Fruit fly (Drosophila melanogaster) whole organism, prepupa: ENCODE measurements around the gene CG15308.

Experiments
- Blimp-1 ChIP-seq: fragments of 200-800 bp; sonication (Bioruptor generic); optimal IDR thresholded peaks from 3 replicates; lab custom pipeline; 2017; ENCODE audit warnings: missing biosample characterization, missing genetic modification characterization, mild to moderate bottlenecking, moderate library complexity, missing genetic modification reagents
- CG10631 ChIP-seq: fragments of 200-800 bp; sonication (Bioruptor generic); optimal IDR thresholded peaks from 2 replicates; lab custom pipeline; 2016; ENCODE audit warnings: missing biosample characterization, missing genetic modification characterization
- CG11294 ChIP-seq: fragments of 200-800 bp; sonication (Bioruptor generic); IDR thresholded peaks from 2 replicates; pipeline ENCODE4 v1.3.6; 2022; ENCODE audit warnings: missing biosample characterization, missing genetic modification characterization
- CG11762 ChIP-seq: fragments of 200-800 bp; sonication (Bioruptor generic); optimal IDR thresholded peaks from 3 replicates; lab custom pipeline; 2016; ENCODE audit warnings: missing biosample characterization, missing genetic modification characterization; ENCODE audit not compliant: insufficient read depth
- CG11902 ChIP-seq: fragments of 200-800 bp; sonication (Bioruptor generic); optimal IDR thresholded peaks from 3 replicates; lab custom pipeline; 2016; ENCODE audit warnings: missing biosample characterization, missing genetic modification characterization
- CG15336 ChIP-seq: fragments of 200-800 bp; sonication (Bioruptor generic); IDR thresholded peaks from 2 replicates; pipeline ENCODE4 v1.3.6; 2022; ENCODE audit warnings: missing biosample characterization, missing genetic modification characterization
- CG1621 ChIP-seq: fragments of 200-800 bp; sonication (Bioruptor generic); optimal IDR thresholded peaks from 3 replicates; lab custom pipeline; 2018; ENCODE audit warnings: missing biosample characterization, mild to moderate bottlenecking, missing genetic modification characterization
- CG16779 ChIP-seq: fragments of 200-800 bp; sonication (Bioruptor generic); optimal IDR thresholded peaks from 3 replicates; lab custom pipeline; 2017; ENCODE audit warnings: missing biosample characterization, mild to moderate bottlenecking, missing genetic modification characterization
- CG3032 ChIP-seq: fragments of 200-800 bp; optimal IDR thresholded peaks from 2 replicates; lab custom pipeline; 2019; ENCODE audit warnings: missing biosample characterization, mild to moderate bottlenecking, missing genetic modification characterization, moderate library complexity
- CG31627 ChIP-seq: fragments of 200-800 bp; sonication (Bioruptor generic); optimal IDR thresholded peaks from 3 replicates; lab custom pipeline; 2016; ENCODE audit warnings: missing biosample characterization, missing genetic modification characterization
- CG32006 ChIP-seq: fragments of 200-800 bp; sonication (Bioruptor generic); optimal IDR thresholded peaks from 3 replicates; lab custom pipeline; 2017; ENCODE audit warnings: missing biosample characterization, mild to moderate bottlenecking, missing genetic modification characterization
- CG34406 ChIP-seq: fragments of 200-800 bp; sonication (Bioruptor generic); optimal IDR thresholded peaks from 3 replicates; lab custom pipeline; 2016; ENCODE audit warnings: missing biosample characterization, missing genetic modification characterization
- CG6792 ChIP-seq: fragments of 200-800 bp; sonication (Bioruptor generic); optimal IDR thresholded peaks from 3 replicates; lab custom pipeline; 2016; ENCODE audit warnings: missing biosample characterization, missing genetic modification characterization
- CG6808 ChIP-seq: fragments of 200-800 bp; sonication (Bioruptor generic); optimal IDR thresholded peaks from 3 replicates; lab custom pipeline; 2017; ENCODE audit warnings: missing biosample characterization, missing genetic modification characterization, mild to moderate bottlenecking, moderate library complexity, missing genetic modification reagents
- CG6854 ChIP-seq: fragments of 200-800 bp; sonication (Bioruptor generic); optimal IDR thresholded peaks from 2 replicates; lab custom pipeline; 2017; ENCODE audit warnings: missing biosample characterization, mild to moderate bottlenecking, missing genetic modification characterization
- CG7368 ChIP-seq: fragments of 200-800 bp; sonication (Bioruptor generic); optimal IDR thresholded peaks from 3 replicates; lab custom pipeline; 2016; ENCODE audit warnings: missing biosample characterization, missing genetic modification characterization
- CG8319 ChIP-seq: fragments of 200-800 bp; sonication (Bioruptor generic); optimal IDR thresholded peaks from 3 replicates; lab custom pipeline; 2016; ENCODE audit warnings: missing biosample characterization, missing genetic modification characterization
- CG8632 ChIP-seq: fragments of 200-800 bp; sonication (Bioruptor generic); optimal IDR thresholded peaks from 3 replicates; lab custom pipeline; 2016; ENCODE audit warnings: missing biosample characterization, missing genetic modification characterization
- CG9139 ChIP-seq: fragments of 200-800 bp; sonication (Bioruptor generic); optimal IDR thresholded peaks from 3 replicates; lab custom pipeline; 2017; ENCODE audit warnings: missing biosample characterization, mild to moderate bottlenecking, missing genetic modification characterization
- Eip78C ChIP-seq: fragments of 200-800 bp; sonication (Bioruptor generic); peaks from one replicate; lab custom pipeline; 2016; ENCODE audit warnings: missing biosample characterization, missing genetic modification characterization
- Hr39 ChIP-seq: fragments of 200-800 bp; sonication (Bioruptor generic); optimal IDR thresholded peaks from 2 replicates; lab custom pipeline; 2016; ENCODE audit warnings: missing biosample characterization, missing genetic modification characterization
- Lpt ChIP-seq: fragments of 200-800 bp; sonication (Bioruptor generic); optimal IDR thresholded peaks from 3 replicates; lab custom pipeline; 2016; ENCODE audit warnings: missing biosample characterization, missing genetic modification characterization
- Smox ChIP-seq: fragments of 200-800 bp; sonication (Bioruptor generic); optimal IDR thresholded peaks from 3 replicates; lab custom pipeline; 2016; ENCODE audit warnings: missing biosample characterization, missing genetic modification characterization
- Sox102F ChIP-seq: fragments of 200-800 bp; sonication (Bioruptor generic); optimal IDR thresholded peaks from 2 replicates; lab custom pipeline; 2016; ENCODE audit warnings: missing biosample characterization, mild to moderate bottlenecking, missing genetic modification characterization
- achi ChIP-seq: fragments of 200-800 bp; sonication (Bioruptor generic); optimal IDR thresholded peaks from 3 replicates; lab custom pipeline; 2016; ENCODE audit warnings: missing biosample characterization, missing genetic modification characterization
- cyc ChIP-seq: fragments of 200-800 bp; sonication (Bioruptor generic); optimal IDR thresholded peaks from 3 replicates; lab custom pipeline; 2016; ENCODE audit warnings: missing biosample characterization, missing genetic modification characterization
- dac ChIP-seq: fragments of 200-800 bp; sonication (Bioruptor generic); optimal IDR thresholded peaks from 2 replicates; lab custom pipeline; 2017; ENCODE audit warnings: missing biosample characterization, mild to moderate bottlenecking, missing genetic modification characterization
- dsx ChIP-seq: fragments of 200-800 bp; optimal IDR thresholded peaks from 3 replicates; lab custom pipeline; 2019; ENCODE audit warnings: missing biosample characterization, mild to moderate bottlenecking, missing genetic modification characterization, moderate library complexity; ENCODE audit not compliant: poor library complexity, severe bottlenecking
- eg ChIP-seq: fragments of 200-800 bp; sonication (Bioruptor generic); IDR thresholded peaks from 3 replicates; pipeline ENCODE4 v1.3.6; 2022; ENCODE audit warnings: missing biosample characterization, missing genetic modification characterization
- esn ChIP-seq: fragments of 200-800 bp; sonication (Bioruptor generic); optimal IDR thresholded peaks from 2 replicates; lab custom pipeline; 2016; ENCODE audit warnings: missing biosample characterization, mild to moderate bottlenecking, missing genetic modification characterization, moderate library complexity
- fd59A ChIP-seq: fragments of 200-800 bp; sonication (Bioruptor generic); optimal IDR thresholded peaks from 2 replicates; lab custom pipeline; 2017; ENCODE audit warnings: missing biosample characterization, mild to moderate bottlenecking, missing genetic modification characterization, missing genetic modification reagents
- fd85E ChIP-seq: fragments of 200-800 bp; sonication (Bioruptor generic); optimal IDR thresholded peaks from 3 replicates; lab custom pipeline; 2016; ENCODE audit warnings: missing biosample characterization, missing genetic modification characterization
- lz ChIP-seq: fragments of 200-800 bp; sonication (Bioruptor generic); optimal IDR thresholded peaks from 3 replicates; lab custom pipeline; 2016; ENCODE audit warnings: missing biosample characterization, missing genetic modification characterization
- pdm3 ChIP-seq: fragments of 200-800 bp; sonication (Bioruptor generic); optimal IDR thresholded peaks from 3 replicates; lab custom pipeline; 2016; ENCODE audit warnings: missing biosample characterization, missing genetic modification characterization
- salr ChIP-seq, 2 experiments: fragments of 200-800 bp; sonication (Bioruptor generic); optimal IDR thresholded peaks; 3 replicates each; lab custom pipeline; 2016 to 2018; ENCODE audit warnings: missing biosample characterization in 2 of 2, missing genetic modification characterization in 2 of 2, mild to moderate bottlenecking in 1 of 2
- svp ChIP-seq: fragments of 200-800 bp; sonication (Bioruptor generic); peaks from one replicate; lab custom pipeline; 2016; ENCODE audit warnings: missing biosample characterization, missing genetic modification characterization
- topi ChIP-seq: fragments of 200-800 bp; sonication (Bioruptor generic); optimal IDR thresholded peaks from 3 replicates; lab custom pipeline; 2016; ENCODE audit warnings: missing biosample characterization, missing genetic modification characterization
- vri ChIP-seq: fragments of 200-800 bp; sonication (Bioruptor generic); optimal IDR thresholded peaks from 3 replicates; lab custom pipeline; 2016; ENCODE audit warnings: missing biosample characterization, mild to moderate bottlenecking, missing genetic modification characterization

The CG15308 gene

DNA sequence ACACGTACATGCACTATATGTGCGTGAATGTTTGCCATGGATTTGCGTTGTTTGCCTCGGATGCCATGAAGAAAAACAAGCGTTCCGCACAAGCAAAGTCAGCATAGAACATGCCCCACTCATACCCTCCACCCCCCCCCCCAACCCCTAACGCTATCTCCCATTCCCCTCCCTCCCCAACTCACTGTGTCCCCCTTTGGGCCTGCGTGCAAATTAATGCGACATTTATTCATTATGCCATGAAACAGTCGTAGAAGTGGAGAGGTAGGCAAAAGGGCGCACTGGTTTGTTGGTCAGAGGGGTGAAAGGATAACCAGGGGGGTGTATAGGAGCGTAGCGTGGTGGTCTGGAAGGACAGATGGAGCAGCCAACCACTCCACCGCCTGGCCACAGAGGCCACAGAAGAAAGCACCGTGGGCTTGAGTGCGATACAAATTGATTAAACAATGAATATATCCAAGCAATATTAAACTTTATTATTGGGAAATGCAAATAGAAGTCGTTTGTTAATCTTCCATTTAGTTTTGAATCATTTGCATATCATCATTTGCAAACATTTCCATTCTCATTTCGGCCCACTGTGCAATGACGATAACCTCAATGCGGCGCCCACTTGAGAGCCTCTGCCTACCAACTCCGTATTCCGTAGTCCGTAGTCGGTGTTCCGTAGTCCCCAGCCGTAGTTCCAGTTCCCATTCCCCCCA lies 34.4 kb downstream of the CG15308 start (continued):
- TF ChIP-seq svp (GFP tag; lab: Kevin White, UChicago) (peak; percentile 77), CG11294 (GFP tag; lab: Robert Waterston, UW) (peak; percentile 29; the same call in 1 of the 2 replicates), Sox102F (GFP tag; lab: Kevin White, UChicago) (no peak), CG6808 (GFP tag; lab: Kevin White, UChicago) (peak; percentile 21), CG11902 (GFP tag; lab: Kevin White, UChicago) (no peak), salr (GFP tag; optimal IDR thresholded peaks at IDR 0.05; lab: Kevin White, UChicago) (no peak), fd85E (GFP tag; lab: Kevin White, UChicago) (no peak), CG8632 (GFP tag; lab: Kevin White, UChicago) (no peak), CG8319 (GFP tag; lab: Kevin White, UChicago) (no peak), CG3032 (tag; lab: Kevin White, UChicago) (peak; percentile 44), dsx (no peak), esn (GFP tag; lab: Kevin White, UChicago) (no peak), Smox (peak; percentile 31), CG9139 (GFP tag; lab: Kevin White, UChicago) (no peak), CG16779 (tag; lab: Kevin White, UChicago) (no peak), Hr39 (GFP tag; lab: Kevin White, UChicago) (peak; percentile 12), eg (GFP tag; lab: Robert Waterston, UW) (peak; percentile 73), CG6854 (GFP tag; lab: Kevin White, UChicago) (no peak), vri (no peak), CG11762 (GFP tag; lab: Kevin White, UChicago) (no peak), fd59A (peak; percentile 30), CG15336 (GFP tag; lab: Robert Waterston, UW) (peak; percentile 73), CG1621 (tag; lab: Kevin White, UChicago) (no peak), CG31627 (GFP tag; lab: Kevin White, UChicago) (no peak), CG10631 (GFP tag; lab: Kevin White, UChicago) (peak; percentile 42), CG34406 (GFP tag; lab: Kevin White, UChicago) (no peak)

DNA sequence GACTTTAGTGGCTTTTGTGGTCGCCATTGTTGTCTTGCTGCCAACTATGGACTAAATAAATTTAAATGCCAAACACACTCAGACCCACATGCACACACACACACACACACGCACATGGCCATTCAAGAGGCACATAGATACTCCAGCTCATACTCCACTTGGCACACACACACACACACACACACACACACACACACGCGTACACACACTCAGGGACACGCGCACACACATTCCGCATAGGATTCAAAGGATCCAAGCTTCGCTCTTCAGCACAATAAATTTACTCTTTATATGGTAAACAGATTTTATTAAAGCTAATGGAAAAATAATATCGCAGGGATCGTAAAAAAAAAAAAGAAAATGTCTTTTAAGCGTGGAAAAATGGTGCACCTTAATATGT lies 36.1 kb downstream of the CG15308 start:
- TF ChIP-seq achi (GFP tag; lab: Kevin White, UChicago) = no peak
- no peak for TF ChIP-seq fd59A
- TF ChIP-seq cyc (GFP tag; lab: Kevin White, UChicago) = no peak
- no peak for TF ChIP-seq Eip78C (GFP tag; lab: Kevin White, UChicago)
- TF ChIP-seq lz (GFP tag; lab: Kevin White, UChicago) = no peak
- no peak for TF ChIP-seq CG6792 (GFP tag; lab: Kevin White, UChicago)
- TF ChIP-seq dac (GFP tag; lab: Kevin White, UChicago) = no peak
- TF ChIP-seq esn (GFP tag; lab: Kevin White, UChicago) = no peak
- no peak for TF ChIP-seq topi (GFP tag; lab: Kevin White, UChicago)
- TF ChIP-seq CG32006 (GFP tag; lab: Kevin White, UChicago) = no peak
- TF ChIP-seq CG6854 (GFP tag; lab: Kevin White, UChicago) = no peak
- no peak for TF ChIP-seq CG7368 (GFP tag; lab: Kevin White, UChicago)
- no peak for TF ChIP-seq CG31627 (GFP tag; lab: Kevin White, UChicago)
- no peak for TF ChIP-seq CG11762 (GFP tag; lab: Kevin White, UChicago)
- no peak for TF ChIP-seq pdm3
- TF ChIP-seq CG16779 (tag; lab: Kevin White, UChicago) = no peak
- TF ChIP-seq Lpt (GFP tag; lab: Kevin White, UChicago) = no peak
- no peak for TF ChIP-seq Blimp-1 (GFP tag; lab: Kevin White, UChicago)
- no peak for TF ChIP-seq CG10631 (GFP tag; lab: Kevin White, UChicago)
- no peak for TF ChIP-seq Smox
